Fruit fly (Drosophila melanogaster): ENCODE results near the gene MED24.

Gene MED24

DNA sequence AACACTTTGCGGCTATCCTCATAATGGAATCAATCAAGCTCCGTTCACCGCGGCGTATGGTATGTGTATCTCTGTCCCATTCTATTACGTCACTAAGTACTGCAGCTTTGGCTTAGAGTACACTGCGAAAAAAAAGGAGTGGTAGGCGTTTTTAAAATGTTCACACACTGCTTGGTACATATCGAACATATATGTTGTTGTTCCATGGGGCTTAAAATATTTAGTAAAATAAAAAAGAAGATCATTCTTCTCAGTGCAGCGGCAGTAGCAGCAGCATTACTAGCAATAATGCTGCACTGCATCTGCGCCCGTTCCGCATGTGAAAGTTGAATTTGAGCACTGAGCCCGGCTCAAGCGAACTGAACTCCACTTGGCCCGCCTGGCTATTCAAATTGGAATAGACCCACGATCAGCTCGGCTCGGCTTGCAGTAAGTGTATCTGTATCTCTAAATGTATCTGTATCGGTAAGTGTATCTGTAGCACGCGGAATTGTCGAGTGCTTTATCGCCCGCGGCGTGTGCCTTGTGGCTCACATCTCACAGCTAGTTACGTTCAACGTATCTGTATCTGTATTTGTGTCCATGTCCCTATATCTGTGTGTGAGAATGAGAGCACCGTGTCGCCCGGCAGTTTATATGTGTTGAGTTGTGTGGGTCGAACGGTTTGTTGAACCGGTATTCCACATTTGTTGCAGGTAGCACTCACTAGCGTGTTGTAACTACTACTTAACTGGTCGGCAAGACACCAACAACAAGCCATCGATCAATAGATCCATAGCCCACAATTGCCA is 37.7 kb upstream of the MED24 start (continued):
- TF ChIP-seq sna (GFP tag; IDR thresholded peaks at IDR 0.05; ENCODE audit: partially characterized antibody) (no peak), CG3065 (GFP tag; optimal IDR thresholded peaks at IDR 0.05) (no peak), CG14050 (GFP tag; IDR thresholded peaks at IDR 0.05) (peak; percentile 57), yki (optimal IDR thresholded peaks at IDR 0.05) (no peak), stc (GFP tag; IDR thresholded peaks at IDR 0.05) (peak; percentile 60), Atf3 (GFP tag; optimal IDR thresholded peaks at IDR 0.05) (peak; percentile 54), ab (GFP tag; optimal IDR thresholded peaks at IDR 0.05) (peak; percentile 1), CG1647 (GFP tag; optimal IDR thresholded peaks at IDR 0.05) (peak; percentile 54), Hr51 (GFP tag; optimal IDR thresholded peaks at IDR 0.05) (peak in 1 of 2 experiments; percentile 85), CG34376 (GFP tag; optimal IDR thresholded peaks at IDR 0.05) (no peak), HLH4C (GFP tag; IDR thresholded peaks at IDR 0.05; ENCODE audit: partially characterized antibody) (no peak), CG8765 (GFP tag; IDR thresholded peaks at IDR 0.05) (no peak), Doc2 (GFP tag; IDR thresholded peaks at IDR 0.05) (no peak), Dek (tag; optimal IDR thresholded peaks at IDR 0.05) (no peak), aop (GFP tag; IDR thresholded peaks at IDR 0.05) (no peak), Tbp (GFP tag; optimal IDR thresholded peaks at IDR 0.05) (no peak), row (GFP tag; IDR thresholded peaks at IDR 0.05) (peak; percentile 63), Ets65A (GFP tag) (peak; percentile 46), lilli (GFP tag; optimal IDR thresholded peaks at IDR 0.05) (peak; percentile 8), CG1602 (GFP tag; optimal IDR thresholded peaks at IDR 0.05) (peak; percentile 41), CG7556 (GFP tag; optimal IDR thresholded peaks at IDR 0.05) (no peak), amos (GFP tag; IDR thresholded peaks at IDR 0.05; ENCODE audit: partially characterized antibody) (no peak), jigr1 (GFP tag; IDR thresholded peaks at IDR 0.05) (no peak), C15 (GFP tag; IDR thresholded peaks at IDR 0.05) (no peak), gem (tag; optimal IDR thresholded peaks at IDR 0.05) (peak; percentile 66), CG10366 (GFP tag; IDR thresholded peaks at IDR 0.05) (peak; percentile 67), CG43689 (GFP tag; IDR thresholded peaks at IDR 0.05) (no peak; the same call in 1 of the 2 replicates), disco-r (GFP tag; optimal IDR thresholded peaks at IDR 0.05) (no peak), CG12942 (GFP tag; optimal IDR thresholded peaks at IDR 0.05) (peak; percentile 33), CG17385 (GFP tag; optimal IDR thresholded peaks at IDR 0.05) (peak; percentile 66), CG13424 (tag; optimal IDR thresholded peaks at IDR 0.05) (peak; percentile 65), CG7745 (tag; optimal IDR thresholded peaks at IDR 0.05) (no peak), CG16815 (GFP tag; optimal IDR thresholded peaks at IDR 0.05) (no peak), Dad (GFP tag; optimal IDR thresholded peaks at IDR 0.05) (peak; percentile 23), CG18599 (GFP tag; optimal IDR thresholded peaks at IDR 0.05) (peak; percentile 33), cad (GFP tag; optimal IDR thresholded peaks at IDR 0.05) (no peak), tna (GFP tag; IDR thresholded peaks at IDR 0.05; ENCODE audit: partially characterized antibody) (no peak), CG18476 (GFP tag; optimal IDR thresholded peaks at IDR 0.05) (peak; percentile 23), ems (GFP tag; optimal IDR thresholded peaks at IDR 0.05) (peak; percentile 12), CG8944 (GFP tag; optimal IDR thresholded peaks at IDR 0.05) (peak; percentile 42), sim (GFP tag; IDR thresholded peaks at IDR 0.05) (no peak), chif (GFP tag; optimal IDR thresholded peaks at IDR 0.05) (peak in 1 of 2 experiments; percentile 50), sqz (GFP tag; optimal IDR thresholded peaks at IDR 0.05) (peak; percentile 27), CG7271 (tag; optimal IDR thresholded peaks at IDR 0.05) (no peak), NC2α (GFP tag; optimal IDR thresholded peaks at IDR 0.05) (peak; percentile 10), tx (GFP tag; optimal IDR thresholded peaks at IDR 0.05) (no peak), CG17361 (GFP tag; IDR thresholded peaks at IDR 0.05) (0 out of 3 replicates have a peak, but pooled peaks have one; percentile 29), ase (GFP tag; IDR thresholded peaks at IDR 0.05) (peak; percentile 60; the same call in 1 of the 3 replicates), kni (GFP tag; optimal IDR thresholded peaks at IDR 0.05) (no peak), CG32772 (GFP tag; IDR thresholded peaks at IDR 0.05) (peak; percentile 57)

Data from whole organism, embryonic.